Worm (Caenorhabditis elegans) whole organism, L4/young adult: ENCODE measurements around the gene nhr-175.

Source experiments
- W03F9.2 ChIP-seq: fragments of 150-350 bp; optimal IDR thresholded peaks from 2 replicates; lab custom pipeline; 2014; ENCODE audit warnings: missing biosample characterization, missing genetic modification characterization
- dao-5 ChIP-seq: sonication (generic microtip); optimal IDR thresholded peaks from 2 replicates; lab custom pipeline; 2016; ENCODE audit warnings: missing genotype, missing genetic modification characterization, moderate library complexity, missing compliant biosample characterization
- him-1 ChIP-seq: sonication (generic microtip); optimal IDR thresholded peaks from 2 replicates; lab custom pipeline; 2016; ENCODE audit warnings: missing genotype, missing genetic modification reagents, missing genetic modification characterization, missing compliant biosample characterization

nhr-175 gene

ce11 chrV:13866353-13866752, at the start of gene nhr-175:
TSS of gene nhr-175 (plus strand) at chrV:13866691.
- TF ChIP-seq W03F9.2 (tag; lab: Kevin White, UChicago) (no peak), him-1 (tag; lab: Kevin White, UChicago) (no peak), dao-5 (tag; lab: Kevin White, UChicago) (no peak)

DNA sequence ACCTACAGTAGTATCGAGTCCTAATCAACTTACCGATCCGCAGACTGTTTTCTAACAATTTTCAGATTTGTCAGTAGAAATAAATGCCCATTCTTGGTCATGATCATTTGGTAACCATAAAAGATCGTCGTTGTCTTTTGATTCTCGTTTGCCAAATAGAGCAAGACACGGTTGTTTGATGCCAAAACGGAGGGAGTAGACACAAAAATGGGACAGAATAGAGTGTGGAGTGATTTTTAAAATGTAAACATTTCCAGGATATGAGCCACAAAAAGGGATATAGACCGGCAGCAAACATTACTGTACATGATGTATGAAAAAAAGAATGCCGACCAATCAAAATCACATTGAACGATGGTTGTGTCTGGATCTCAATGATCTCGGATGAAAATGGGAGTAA, 49.6 kb upstream of the nhr-175 start, which contains the start of gene F55B12.2:
TSS of gene F55B12.2 (minus strand) at position 101 of the 400 bp plus-strand sequence.
- TF ChIP-seq W03F9.2 (tag; lab: Kevin White, UChicago) (no peak), him-1 (tag; lab: Kevin White, UChicago) (no peak), dao-5 (tag; lab: Kevin White, UChicago) (no peak)

- TF ChIP-seq him-1 (tag; lab: Kevin White, UChicago) (no peak), W03F9.2 (tag; lab: Kevin White, UChicago) (peak; percentile 44)
Measured at ce11 chrV:13818824-13819408, 47.6 kb upstream of the nhr-175 start, which contains the start of gene sel-10. TSS of gene sel-10 (plus strand) at chrV:13819361.

DNA sequence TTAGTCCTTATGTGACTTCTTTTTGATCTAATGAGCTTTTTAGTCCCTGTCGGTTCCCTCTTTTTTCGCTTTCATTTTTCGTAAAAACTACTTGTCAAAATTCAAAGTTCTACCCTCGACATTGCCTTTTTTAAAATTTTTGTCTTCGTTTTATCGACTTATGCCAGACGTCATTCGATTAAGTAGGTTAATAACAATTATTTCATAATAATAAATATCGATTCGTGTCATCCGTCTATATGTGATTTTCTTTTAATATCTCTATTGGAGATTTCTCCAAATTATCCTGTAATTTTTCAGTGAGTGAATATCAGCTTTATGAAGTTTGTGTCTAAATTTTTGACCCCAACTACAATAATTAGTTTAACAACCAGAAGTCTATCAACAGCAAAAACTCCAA, 43.7 kb upstream of the nhr-175 start, which contains the start of gene hpo-31:
TSS of gene hpo-31 (plus strand) at position 301 of the 400 bp plus-strand sequence.
- TF ChIP-seq W03F9.2 (tag; lab: Kevin White, UChicago) (no peak), him-1 (tag; lab: Kevin White, UChicago) (no peak), dao-5 (tag; lab: Kevin White, UChicago) (no peak)

ce11 chrV:13827920-13828319, 38.6 kb upstream of the nhr-175 start, which contains the start of gene nrf-5:
TSS of gene nrf-5 (plus strand) at chrV:13828267.
- TF ChIP-seq him-1 (tag; lab: Kevin White, UChicago), result no peak
- no peak for TF ChIP-seq dao-5 (tag; lab: Kevin White, UChicago)
- TF ChIP-seq W03F9.2 (tag; lab: Kevin White, UChicago), result no peak

DNA sequence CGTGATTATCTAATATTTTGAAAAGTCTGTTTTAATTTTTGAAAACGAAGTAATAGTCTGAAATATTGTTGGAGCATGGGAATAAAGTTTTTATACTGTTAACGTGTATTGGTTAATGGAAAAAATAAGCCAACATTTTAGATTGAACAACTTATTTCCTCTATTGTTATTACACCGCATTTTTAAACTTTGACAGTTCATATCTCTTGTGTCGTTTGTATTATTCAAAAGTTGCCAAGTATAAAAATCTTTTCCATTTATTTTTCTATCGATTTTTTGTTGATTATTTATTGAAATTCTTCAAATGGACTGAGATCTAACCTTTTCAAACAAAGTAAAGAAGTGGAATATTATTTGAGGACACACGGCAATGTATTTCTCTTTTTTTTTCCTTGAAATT, 35.7 kb upstream of the nhr-175 start, which contains the start of gene str-165:
TSS of gene str-165 (plus strand) at position 301 of the 400 bp plus-strand sequence.
- TF ChIP-seq W03F9.2 (tag; lab: Kevin White, UChicago), result no peak
- no peak for TF ChIP-seq dao-5 (tag; lab: Kevin White, UChicago)
- TF ChIP-seq him-1 (tag; lab: Kevin White, UChicago), result no peak

DNA sequence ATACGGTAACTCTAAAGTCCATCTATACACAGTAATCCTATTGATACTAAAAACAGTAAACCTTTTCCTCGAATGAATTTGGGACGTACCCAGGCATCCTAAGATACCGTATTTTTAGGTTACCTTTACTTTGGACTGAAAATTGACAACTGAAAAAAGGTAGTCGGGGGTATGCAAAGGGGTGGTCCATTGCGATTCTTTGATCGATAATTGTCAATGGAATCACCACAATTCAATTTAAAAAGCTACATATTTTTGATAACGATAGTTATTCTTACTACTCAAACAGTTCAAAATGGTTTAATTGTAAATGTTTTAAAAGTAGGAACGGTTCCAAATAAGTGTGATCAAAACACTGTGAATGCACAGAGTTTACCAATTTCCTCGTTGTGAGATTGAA, 32.5 kb upstream of the nhr-175 start, which contains the start of gene srx-129:
TSS of gene srx-129 (plus strand) at position 301 of the 400 bp plus-strand sequence.
- no peak for TF ChIP-seq him-1 (tag; lab: Kevin White, UChicago)

DNA sequence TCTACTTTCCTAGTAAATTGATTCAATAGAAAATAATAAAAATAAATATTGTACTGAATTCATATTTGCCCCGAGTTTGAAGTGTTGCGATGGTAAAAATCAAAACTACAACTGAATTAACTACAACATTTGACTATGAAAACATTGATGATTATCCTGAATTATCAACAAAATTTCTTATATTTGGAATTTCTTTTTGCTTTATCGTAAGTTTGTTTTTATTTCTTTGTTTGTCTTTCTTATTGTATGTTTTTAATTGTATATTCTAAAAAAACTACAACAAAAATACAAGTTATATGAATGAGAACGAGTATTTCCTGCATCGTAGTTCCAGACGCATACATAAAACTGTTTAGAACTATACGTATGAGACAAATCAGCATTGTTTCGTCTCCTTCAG, 29.3 kb upstream of the nhr-175 start, which contains the start of gene srx-128:
TSS of gene srx-128 (plus strand) at position 301 of the 400 bp plus-strand sequence.
- TF ChIP-seq dao-5 (tag; lab: Kevin White, UChicago) (no peak), him-1 (tag; lab: Kevin White, UChicago) (no peak), W03F9.2 (tag; lab: Kevin White, UChicago) (no peak)

DNA sequence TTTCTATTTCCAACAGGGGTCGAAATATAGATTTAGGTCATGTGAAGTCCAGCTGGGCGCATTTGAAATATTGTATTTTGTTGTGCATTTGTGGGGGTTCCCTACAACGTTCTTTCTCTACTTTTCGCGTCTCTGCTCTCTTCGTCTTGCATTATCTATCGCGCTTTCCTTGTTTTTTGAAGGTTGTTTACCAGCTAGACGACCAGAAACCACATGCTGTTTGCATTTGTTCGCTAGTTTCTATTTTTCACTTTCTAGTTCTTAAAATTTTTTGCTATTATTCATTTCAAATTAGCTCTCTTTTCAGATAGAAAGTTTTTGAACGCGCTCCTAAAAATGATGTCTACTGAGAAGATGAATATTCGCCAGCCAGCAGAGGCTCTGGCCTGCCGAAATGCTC, 27.1 kb upstream of the nhr-175 start, which contains the start of gene F55B12.10:
TSS of gene F55B12.10 (plus strand) at position 301 of the 400 bp plus-strand sequence.
- no peak for TF ChIP-seq dao-5 (tag; lab: Kevin White, UChicago)
- TF ChIP-seq W03F9.2 (tag; lab: Kevin White, UChicago), result no peak

DNA sequence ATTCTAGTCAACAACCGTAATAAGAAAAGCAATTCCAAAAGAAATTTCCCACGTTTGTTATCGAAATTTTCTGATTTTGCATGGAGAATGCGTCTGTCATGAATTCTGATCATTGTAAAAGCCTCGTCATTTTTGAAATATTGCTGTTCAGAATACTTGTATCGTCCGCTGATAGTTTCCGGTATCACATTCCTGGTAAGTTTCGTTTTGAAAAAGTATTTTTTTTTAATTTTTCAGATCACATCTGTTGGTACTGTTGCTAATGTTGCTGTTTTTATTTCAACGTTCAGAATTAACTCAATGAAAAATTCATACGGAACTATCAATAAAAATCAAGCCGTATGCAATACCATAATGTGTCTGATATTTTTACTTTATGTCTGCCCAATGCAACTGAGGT, 25.6 kb upstream of the nhr-175 start, which contains the start of gene srx-17:
TSS of gene srx-17 (plus strand) at position 301 of the 400 bp plus-strand sequence.
- TF ChIP-seq W03F9.2 (tag; lab: Kevin White, UChicago) (no peak), him-1 (tag; lab: Kevin White, UChicago) (no peak), dao-5 (tag; lab: Kevin White, UChicago) (no peak)

- TF ChIP-seq him-1 (tag; lab: Kevin White, UChicago) (no peak), dao-5 (tag; lab: Kevin White, UChicago) (no peak), W03F9.2 (tag; lab: Kevin White, UChicago) (no peak)
Measured at ce11 chrV:13843147-13843546, 23.3 kb upstream of the nhr-175 start, which contains the start of gene srx-130. TSS of gene srx-130 (plus strand) at chrV:13843447.

DNA sequence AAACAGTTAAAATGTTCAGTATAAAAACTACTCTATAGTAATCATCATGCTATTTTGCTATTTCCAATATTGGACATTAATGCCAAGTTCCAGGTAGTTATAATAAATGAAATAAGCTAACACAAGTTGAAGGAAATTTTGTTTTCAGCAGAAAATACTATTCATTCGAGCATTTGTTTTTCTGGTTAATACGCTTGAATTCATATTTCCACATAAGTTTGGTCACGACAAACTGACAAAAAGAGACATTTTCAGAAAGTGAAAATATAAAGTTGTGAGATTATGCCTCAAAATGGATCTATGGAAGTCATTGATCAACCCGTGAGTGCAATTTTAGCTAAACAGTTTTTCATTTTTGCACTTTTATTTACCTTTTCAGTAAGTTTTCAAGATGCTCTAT, 21.4 kb upstream of the nhr-175 start, which contains the start of gene srx-131:
TSS of gene srx-131 (plus strand) at position 301 of the 400 bp plus-strand sequence.
- TF ChIP-seq dao-5 (tag; lab: Kevin White, UChicago) (no peak), W03F9.2 (tag; lab: Kevin White, UChicago) (no peak), him-1 (tag; lab: Kevin White, UChicago) (no peak)

- no peak for TF ChIP-seq him-1 (tag; lab: Kevin White, UChicago)
- no peak for TF ChIP-seq W03F9.2 (tag; lab: Kevin White, UChicago)
- TF ChIP-seq dao-5 (tag; lab: Kevin White, UChicago), result no peak
Measured at ce11 chrV:13848379-13848778, 18.1 kb upstream of the nhr-175 start, which contains the start of gene srx-133. TSS of gene srx-133 (plus strand) at chrV:13848679.
